Fruit fly (Drosophila melanogaster): ENCODE measurements around the gene Ost48.

The Ost48 gene

DNA sequence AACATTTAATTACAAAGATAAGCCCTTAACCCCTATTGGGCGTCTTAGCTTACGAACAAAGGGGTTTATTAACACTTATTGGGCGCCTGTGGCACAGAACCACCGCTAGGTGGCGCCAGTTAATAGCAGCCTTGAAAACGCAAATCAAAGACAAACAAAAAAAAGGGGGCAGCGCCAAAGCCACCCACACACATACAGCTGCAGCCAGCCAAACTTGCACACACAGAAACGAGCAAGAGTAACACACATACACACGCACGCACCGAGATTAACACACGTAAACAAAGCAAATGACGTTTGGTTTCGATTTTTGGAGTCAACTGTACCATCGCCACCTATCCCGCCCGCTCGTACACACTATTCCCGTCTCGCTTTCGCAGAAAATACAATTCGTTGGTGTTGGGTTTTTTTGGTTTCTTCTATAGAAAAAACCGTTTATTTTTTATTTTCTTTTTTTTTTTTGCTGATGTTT is 6.2 kb downstream of the Ost48 start (continued):
- TF ChIP-seq CG12659 (GFP tag; optimal IDR thresholded peaks at IDR 0.05): peak; percentile 61
- peak; percentile 33 for TF ChIP-seq CG13123 (GFP tag; optimal IDR thresholded peaks at IDR 0.05)
- TF ChIP-seq Bgb (GFP tag; IDR thresholded peaks at IDR 0.05; ENCODE audit: partially characterized antibody): 0 out of 2 replicates have a peak, but pooled peaks have one; percentile 30
- TF ChIP-seq jumu (GFP tag; optimal IDR thresholded peaks at IDR 0.05): no peak
- TF ChIP-seq MBD-R2 (GFP tag; IDR thresholded peaks at IDR 0.05): peak; percentile 31
- peak; percentile 60; the same call in 1 of the 3 replicates for TF ChIP-seq CG11456 (GFP tag; IDR thresholded peaks at IDR 0.05)
- TF ChIP-seq Ptx1 (GFP tag; IDR thresholded peaks at IDR 0.05): peak; percentile 57; the same call in 1 of the 2 replicates
- TF ChIP-seq Dp (GFP tag; optimal IDR thresholded peaks at IDR 0.05): no peak
- TF ChIP-seq CG17829 (tag; optimal IDR thresholded peaks at IDR 0.05): peak; percentile 16
- no peak for TF ChIP-seq tin (GFP tag; optimal IDR thresholded peaks at IDR 0.05)
- TF ChIP-seq HLH3B (GFP tag; IDR thresholded peaks at IDR 0.05): peak; percentile 53; the same call in 1 of the 2 replicates
- 0 out of 2 replicates have a peak, but pooled peaks have one; percentile 18 for TF ChIP-seq CG10366 (GFP tag; IDR thresholded peaks at IDR 0.05)
- peak; percentile 24 for TF ChIP-seq CG2712 (tag; optimal IDR thresholded peaks at IDR 0.05)
- no peak for TF ChIP-seq CG4730 (GFP tag; IDR thresholded peaks at IDR 0.05)
- peak; percentile 41 for TF ChIP-seq fd3F (GFP tag; optimal IDR thresholded peaks at IDR 0.05)
- TF ChIP-seq CG7928 (GFP tag; optimal IDR thresholded peaks at IDR 0.05): no peak
- no peak for TF ChIP-seq Dll (GFP tag; IDR thresholded peaks at IDR 0.05; ENCODE audit: partially characterized antibody)
- TF ChIP-seq da (GFP tag; optimal IDR thresholded peaks at IDR 0.05): no peak
- TF ChIP-seq nerfin-2 (GFP tag; IDR thresholded peaks at IDR 0.05; ENCODE audit: partially characterized antibody): peak; percentile 22; the same call in 1 of the 2 replicates
- TF ChIP-seq az2 (GFP tag; optimal IDR thresholded peaks at IDR 0.05): peak; percentile 33
- TF ChIP-seq CG13296 (GFP tag; optimal IDR thresholded peaks at IDR 0.05): peak; percentile 40
- TF ChIP-seq slbo (GFP tag; IDR thresholded peaks at IDR 0.05): peak; percentile 44; the same call in 1 of the 2 replicates
- 0 out of 2 replicates have a peak, but pooled peaks have one; percentile 25 for TF ChIP-seq bbx (GFP tag; IDR thresholded peaks at IDR 0.05; ENCODE audit: partially characterized antibody)
- TF ChIP-seq corto (GFP tag; optimal IDR thresholded peaks at IDR 0.05): peak; percentile 10
- no peak for TF ChIP-seq lmd (GFP tag; IDR thresholded peaks at IDR 0.05)
- TF ChIP-seq CG14441 (GFP tag; IDR thresholded peaks at IDR 0.05): peak; percentile 53
- TF ChIP-seq CG6765 (GFP tag; optimal IDR thresholded peaks at IDR 0.05): peak; percentile 1
- TF ChIP-seq trem (tag; optimal IDR thresholded peaks at IDR 0.05): peak; percentile 41
- peak; percentile 27 for TF ChIP-seq nmo (GFP tag; optimal IDR thresholded peaks at IDR 0.05)
- TF ChIP-seq Dfd (GFP tag; optimal IDR thresholded peaks at IDR 0.05): no peak
- peak; percentile 9 to 24 for TF ChIP-seq dpn (GFP tag; optimal IDR thresholded peaks at IDR 0.05)
- TF ChIP-seq Fer1 (GFP tag; optimal IDR thresholded peaks at IDR 0.05): peak; percentile 55
- TF ChIP-seq NFAT (GFP tag; IDR thresholded peaks at IDR 0.05): no peak
- peak; percentile 30; the same call in 1 of the 2 replicates for TF ChIP-seq E2f2 (GFP tag; IDR thresholded peaks at IDR 0.05)
- peak; percentile 16 for TF ChIP-seq CG10431 (GFP tag; optimal IDR thresholded peaks at IDR 0.05)
- no peak for TF ChIP-seq aop (GFP tag; IDR thresholded peaks at IDR 0.05)
- TF ChIP-seq CG2120 (GFP tag; optimal IDR thresholded peaks at IDR 0.05): peak; percentile 48
- TF ChIP-seq CG31388 (GFP tag; optimal IDR thresholded peaks at IDR 0.05): no peak
- peak; percentile 12 for TF ChIP-seq dm (GFP tag; optimal IDR thresholded peaks at IDR 0.05)
- peak; percentile 79 for TF ChIP-seq sens (GFP tag)
- peak; percentile 83 for TF ChIP-seq CG10321 (GFP tag; IDR thresholded peaks at IDR 0.05)
- no peak for TF ChIP-seq Vsx1 (GFP tag; optimal IDR thresholded peaks at IDR 0.05)
- peak; percentile 32 for TF ChIP-seq CG7556 (GFP tag; optimal IDR thresholded peaks at IDR 0.05)
- TF ChIP-seq CG16813 (GFP tag; IDR thresholded peaks at IDR 0.05; ENCODE audit: partially characterized antibody): no peak
- 0 out of 2 replicates have a peak, but pooled peaks have one; percentile 11 for TF ChIP-seq stc (GFP tag; IDR thresholded peaks at IDR 0.05)
- 0 out of 2 replicates have a peak, but pooled peaks have one; percentile 30 for TF ChIP-seq sens-2 (GFP tag; IDR thresholded peaks at IDR 0.05)
- peak; percentile 54 for TF ChIP-seq PHDP (tag; optimal IDR thresholded peaks at IDR 0.05)
- peak in 1 of 2 experiments; percentile 13 for TF ChIP-seq chif (GFP tag; optimal IDR thresholded peaks at IDR 0.05)
- TF ChIP-seq rib (GFP tag; IDR thresholded peaks at IDR 0.05): peak; percentile 73; the same call in 1 of the 2 replicates
- peak; percentile 33 for TF ChIP-seq CG7839 (tag; optimal IDR thresholded peaks at IDR 0.05)
